Fruit fly (Drosophila melanogaster): ENCODE data around the gene Kdsr.

DNA sequence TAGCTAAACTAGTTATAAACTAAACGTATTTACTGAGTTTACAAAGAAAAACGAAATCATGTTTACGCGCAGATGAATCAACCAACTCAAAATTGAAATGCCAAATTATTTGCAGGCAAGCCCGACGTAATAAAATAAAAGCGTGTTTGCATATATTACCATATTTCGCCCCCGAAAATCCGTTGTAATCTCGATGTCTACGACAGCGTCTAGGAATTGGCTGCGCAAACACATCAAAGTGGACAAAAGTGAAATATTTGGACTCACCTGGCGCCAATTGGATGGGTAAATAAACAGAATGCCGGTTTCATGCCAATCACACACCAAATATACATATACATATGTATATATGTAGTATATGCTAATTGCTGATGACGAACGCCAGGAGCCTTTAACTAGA is 26.2 kb downstream of the Kdsr start:
- TF ChIP-seq EcR (GFP tag; optimal IDR thresholded peaks at IDR 0.05) = no peak
- no peak for TF ChIP-seq rn (GFP tag; IDR thresholded peaks at IDR 0.05)
- TF ChIP-seq CG14655 (GFP tag; optimal IDR thresholded peaks at IDR 0.05) = no peak
